Fruit fly (Drosophila melanogaster): Measurements from ENCODE around the gene CG15431.

dm6 chr2L:4371516-4372136 lies 69.5 kb downstream of the CG15431 start:
- TF ChIP-seq CG8478 (optimal IDR thresholded peaks at IDR 0.05) = no peak
- TF ChIP-seq CTCF (optimal IDR thresholded peaks at IDR 0.05) = no peak

Data from S2 (cell line).